Fruit fly (Drosophila melanogaster): ENCODE data around the gene BBS1.
A peak's percentile ranks its signal among the peaks of the same experiment; 100 is the strongest.

- TF ChIP-seq CG32006 (GFP tag; optimal IDR thresholded peaks at IDR 0.05), result no peak
- no peak for TF ChIP-seq salr (GFP tag; optimal IDR thresholded peaks at IDR 0.05)
- no peak for TF ChIP-seq Eip93F (GFP tag; optimal IDR thresholded peaks at IDR 0.05)
- no peak for TF ChIP-seq Lpt (GFP tag; optimal IDR thresholded peaks at IDR 0.05)
- peak; percentile 23 for TF ChIP-seq CG6854 (GFP tag; optimal IDR thresholded peaks at IDR 0.05)
- TF ChIP-seq CG15336 (GFP tag; IDR thresholded peaks at IDR 0.05), result no peak
- no peak for TF ChIP-seq ss (GFP tag; optimal IDR thresholded peaks at IDR 0.05)
- TF ChIP-seq CG10669 (GFP tag; optimal IDR thresholded peaks at IDR 0.05), result no peak
Measured at dm6 chr3L:7131447-7131983, 5.8 kb downstream of the BBS1 start, which contains the start of gene Acbp2.
